Worm (Caenorhabditis elegans): Measurements from ENCODE around the gene npr-3.

Gene npr-3

ce11 chrIV:11433709-11434108 is 26.1 kb upstream of the npr-3 start (continued):
- peak; percentile 19 for TF ChIP-seq nhr-237 (tag; optimal IDR thresholded peaks at IDR 0.05)
- no peak for TF ChIP-seq ceh-90 (tag; optimal IDR thresholded peaks at IDR 0.05)
- no peak for TF ChIP-seq ztf-11 (tag; optimal IDR thresholded peaks at IDR 0.05)
- TF ChIP-seq grh-1 (GFP tag; IDR thresholded peaks at IDR 0.05) = no peak
- peak; percentile 42 for TF ChIP-seq egl-13 (tag; optimal IDR thresholded peaks at IDR 0.05)
- TF ChIP-seq nhr-11 (tag; optimal IDR thresholded peaks at IDR 0.05) = no peak
- TF ChIP-seq ztf-4 (tag; optimal IDR thresholded peaks at IDR 0.05) = no peak
- peak; percentile 65 for TF ChIP-seq skn-1 (tag; optimal IDR thresholded peaks at IDR 0.05)
- TF ChIP-seq efl-3 (GFP tag; optimal IDR thresholded peaks at IDR 0.05) = no peak
- TF ChIP-seq dpl-1 (GFP tag; optimal IDR thresholded peaks at IDR 0.05) = peak; percentile 66 to 76 (median 73)
- TF ChIP-seq mef-2 (tag; optimal IDR thresholded peaks at IDR 0.05) = peak; percentile 13
- peak; percentile 45 for TF ChIP-seq jun-1 (tag; optimal IDR thresholded peaks at IDR 0.05)
- peak; percentile 91 for TF ChIP-seq lin-14 (GFP tag; optimal IDR thresholded peaks at IDR 0.05)
- no peak for TF ChIP-seq tlp-1 (tag; optimal IDR thresholded peaks at IDR 0.05)
- TF ChIP-seq F16B12.6 (tag; optimal IDR thresholded peaks at IDR 0.05) = peak; percentile 38
- no peak for TF ChIP-seq hpl-2 (GFP tag; optimal IDR thresholded peaks at IDR 0.05)
- TF ChIP-seq nhr-47 (tag; optimal IDR thresholded peaks at IDR 0.05) = peak; percentile 80
- peak; percentile 74 for TF ChIP-seq dsc-1 (tag; optimal IDR thresholded peaks at IDR 0.05)
- peak; percentile 1 for TF ChIP-seq lin-15B (tag; optimal IDR thresholded peaks at IDR 0.05)
- peak; percentile 72 for TF ChIP-seq efl-1 (optimal IDR thresholded peaks at IDR 0.05)
- peak; percentile 28 to 72 for TF ChIP-seq efl-1 (GFP tag; optimal IDR thresholded peaks at IDR 0.05 in 1 of 2)
- peak; percentile 60 to 87 (median 87) for TF ChIP-seq ceh-82 (tag; optimal IDR thresholded peaks at IDR 0.05)
- TF ChIP-seq lin-13 (GFP tag; optimal IDR thresholded peaks at IDR 0.05) = peak; percentile 45
- no peak for TF ChIP-seq nhr-84 (tag; optimal IDR thresholded peaks at IDR 0.05)
- TF ChIP-seq nhr-77 (tag; optimal IDR thresholded peaks at IDR 0.05) = peak; percentile 42
- TF ChIP-seq fos-1 (tag; optimal IDR thresholded peaks at IDR 0.05) = peak; percentile 21
- TF ChIP-seq unc-30 (tag; optimal IDR thresholded peaks at IDR 0.05) = no peak
- no peak for TF ChIP-seq ama-1 (optimal IDR thresholded peaks at IDR 0.05)
- TF ChIP-seq nhr-85 (tag) = peak; percentile 58
- peak; percentile 57 for TF ChIP-seq fkh-10 (GFP tag; optimal IDR thresholded peaks at IDR 0.05)
- TF ChIP-seq nhr-20 (tag; optimal IDR thresholded peaks at IDR 0.05) = peak; percentile 73
- TF ChIP-seq Y116A8C.19 (tag; optimal IDR thresholded peaks at IDR 0.05; ENCODE audit: borderline replicate concordance) = no peak
- TF ChIP-seq pax-3 (tag; optimal IDR thresholded peaks at IDR 0.05) = no peak
- TF ChIP-seq sox-4 (tag; optimal IDR thresholded peaks at IDR 0.05) = no peak
- no peak for TF ChIP-seq unc-62 (GFP tag; optimal IDR thresholded peaks at IDR 0.05)
- no peak for TF ChIP-seq unc-98 (GFP tag; IDR thresholded peaks at IDR 0.05)
- no peak for TF ChIP-seq sptf-1 (tag; optimal IDR thresholded peaks at IDR 0.05)
- peak; percentile 57 for TF ChIP-seq unc-86 (tag; optimal IDR thresholded peaks at IDR 0.05)
- TF ChIP-seq lir-3 (tag; optimal IDR thresholded peaks at IDR 0.05; ENCODE audit: poor library complexity) = no peak
- TF ChIP-seq ceh-88 (GFP tag; IDR thresholded peaks at IDR 0.05) = no peak
- peak; percentile 45 for TF ChIP-seq unc-130 (tag; optimal IDR thresholded peaks at IDR 0.05)
- TF ChIP-seq egl-27 (tag; optimal IDR thresholded peaks at IDR 0.05) = no peak
- no peak for TF ChIP-seq ceh-63 (GFP tag; optimal IDR thresholded peaks at IDR 0.05)
- TF ChIP-seq pqm-1 (tag; optimal IDR thresholded peaks at IDR 0.05) = no peak
- TF ChIP-seq tbx-2 (tag; optimal IDR thresholded peaks at IDR 0.05) = peak; percentile 71
- TF ChIP-seq elt-3 (tag; optimal IDR thresholded peaks at IDR 0.05) = peak in 1 of 6 experiments; percentile 37
- peak; percentile 59 for TF ChIP-seq pag-3 (tag; optimal IDR thresholded peaks at IDR 0.05; ENCODE audit: borderline replicate concordance, insufficient read depth)
- peak; percentile 76 to 84 for TF ChIP-seq lsy-2 (tag; optimal IDR thresholded peaks at IDR 0.05)
- TF ChIP-seq nhr-90 (tag; optimal IDR thresholded peaks at IDR 0.05; ENCODE audit: poor library complexity) = peak; percentile 44
- TF ChIP-seq xbp-1 (tag; optimal IDR thresholded peaks at IDR 0.05) = peak; percentile 65
- no peak for TF ChIP-seq zag-1 (tag; optimal IDR thresholded peaks at IDR 0.05)
- peak; percentile 88 for TF ChIP-seq mep-1 (tag; optimal IDR thresholded peaks at IDR 0.05)
- no peak for TF ChIP-seq blmp-1 (tag; optimal IDR thresholded peaks at IDR 0.05)
- TF ChIP-seq mdl-1 (tag; optimal IDR thresholded peaks at IDR 0.05) = peak in 1 of 2 experiments; percentile 43
